Worm (Caenorhabditis elegans) whole organism, L3 larva: ENCODE results near the gene glb-34.

Experiments used
- ama-1 ChIP-seq: fragments of 150-350 bp; optimal IDR thresholded peaks from 2 replicates; lab custom pipeline; 2018
- ceh-28 ChIP-seq: fragments of 150-350 bp; optimal IDR thresholded peaks from 2 replicates; lab custom pipeline; 2014; ENCODE audit warnings: missing biosample characterization, missing genetic modification reagents, missing genetic modification characterization
- ceh-82 ChIP-seq: fragments of 150-350 bp; optimal IDR thresholded peaks from 2 replicates; lab custom pipeline; 2014; ENCODE audit warnings: missing biosample characterization, missing genetic modification characterization
- fkh-10 ChIP-seq: sonication (generic microtip); optimal IDR thresholded peaks from 2 replicates; lab custom pipeline; 2017; ENCODE audit warnings: missing biosample characterization, missing genetic modification reagents, missing genetic modification characterization
- fos-1 ChIP-seq: fragments of 150-350 bp; optimal IDR thresholded peaks from 2 replicates; lab custom pipeline; 2014; ENCODE audit warnings: missing biosample characterization, missing genetic modification characterization
- lin-39 ChIP-seq: fragments of 150-350 bp; optimal IDR thresholded peaks from 2 replicates; lab custom pipeline; 2018; ENCODE audit warnings: missing biosample characterization, missing genetic modification reagents, missing genetic modification characterization
- pha-4 ChIP-seq: fragments of 150-350 bp; optimal IDR thresholded peaks from 2 replicates; lab custom pipeline; 2014; ENCODE audit warnings: missing biosample characterization, missing genetic modification reagents, missing genetic modification characterization
- pqm-1 ChIP-seq: fragments of 150-350 bp; optimal IDR thresholded peaks from 2 replicates; lab custom pipeline; 2017; ENCODE audit warnings: missing biosample characterization, missing genetic modification characterization, inconsistent platforms
- tbx-2 ChIP-seq: sonication (generic microtip); optimal IDR thresholded peaks from 2 replicates; lab custom pipeline; 2016; ENCODE audit warnings: mild to moderate bottlenecking, missing genetic modification characterization, missing compliant biosample characterization

- TF ChIP-seq fkh-10 (GFP tag; lab: Kevin White, UChicago) (no peak), pqm-1 (tag; lab: Kevin White, UChicago) (no peak), tbx-2 (no peak), ama-1 (lab: Kevin White, UChicago) (no peak), lin-39 (tag; lab: Kevin White, UChicago) (no peak), ceh-28 (tag; lab: Kevin White, UChicago) (no peak), fos-1 (tag; lab: Kevin White, UChicago) (no peak), pha-4 (no peak), ceh-82 (no peak)
These were observed 42.5 kb downstream of the glb-34 start for ce11 chrIV:14530031-14530430.
